Worm (Caenorhabditis elegans): ENCODE measurements around the gene atg-4.2.

atg-4.2 gene

DNA sequence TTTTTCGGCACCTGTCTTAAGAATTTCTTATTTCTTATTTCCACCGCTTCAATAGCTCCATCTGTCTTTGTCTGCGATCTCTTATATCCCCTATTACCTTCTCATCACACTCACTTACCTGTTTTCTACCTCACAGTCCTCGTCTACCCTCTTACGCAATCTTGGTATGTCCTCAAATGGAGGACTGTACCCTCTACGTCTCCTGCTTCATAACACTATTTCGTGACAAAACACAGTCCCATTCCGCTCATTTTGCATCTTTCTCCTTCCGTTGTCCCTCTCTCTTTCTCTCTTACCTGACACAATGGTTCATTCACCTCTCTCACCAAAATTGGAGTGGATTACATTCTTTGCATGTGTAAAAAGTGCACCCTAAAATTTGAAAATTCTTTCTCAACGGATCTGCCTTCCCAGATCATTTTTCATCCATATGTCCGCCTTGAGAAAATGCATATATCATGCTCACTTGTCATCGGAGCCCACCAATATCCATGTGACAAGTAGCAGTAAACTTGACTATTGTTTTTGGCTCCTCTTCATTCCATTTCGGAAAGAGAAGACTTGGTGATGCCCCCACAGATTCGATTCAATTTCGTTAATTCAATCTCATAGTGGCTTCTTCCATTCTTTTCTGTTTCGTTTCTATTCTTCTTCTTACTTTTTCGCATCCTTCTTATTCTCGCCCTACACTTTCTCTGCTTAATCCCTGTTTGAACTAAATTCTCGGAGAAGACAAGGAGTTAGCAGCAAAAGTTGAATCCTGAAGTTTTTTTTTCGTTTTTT is 49.5 kb downstream of the atg-4.2 start:
- TF ChIP-seq unc-62 (GFP tag; optimal IDR thresholded peaks at IDR 0.05) (no peak), hmg-1.2 (GFP tag; IDR thresholded peaks at IDR 0.05) (peak; percentile 22; the same call in 1 of the 2 replicates)

DNA sequence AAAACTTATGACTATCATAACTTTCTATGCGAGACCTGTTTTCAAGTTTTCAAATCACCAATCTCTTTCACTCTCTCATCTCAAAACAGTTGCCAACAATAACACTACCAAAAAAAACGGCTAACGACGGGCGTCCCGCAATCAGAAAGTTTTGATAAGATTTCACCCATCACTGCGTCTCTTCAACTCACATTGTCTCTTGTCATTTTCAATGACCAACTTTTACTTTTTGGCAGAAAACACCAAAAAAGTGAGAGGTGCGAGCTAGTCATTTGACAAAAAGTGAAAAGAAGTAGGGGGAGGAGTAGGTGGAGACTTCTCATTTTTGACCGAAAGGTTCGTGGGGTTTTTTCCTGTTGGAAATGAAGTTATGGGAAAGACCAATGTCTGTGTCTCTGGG is 50.8 kb downstream of the atg-4.2 start:
- TF ChIP-seq hlh-26 (GFP tag; conservative IDR thresholded peaks at IDR 0.05) (no peak), aptf-3 (GFP tag; IDR thresholded peaks at IDR 0.05) (no peak), sdz-38 (tag; optimal IDR thresholded peaks at IDR 0.05) (no peak), K11D2.4 (GFP tag; IDR thresholded peaks at IDR 0.05) (no peak), lin-54 (GFP tag; optimal IDR thresholded peaks at IDR 0.05) (no peak), rec-8 (tag; optimal IDR thresholded peaks at IDR 0.05) (no peak), ztf-26 (tag; optimal IDR thresholded peaks at IDR 0.05) (peak; percentile 38), hmg-1.2 (GFP tag; IDR thresholded peaks at IDR 0.05) (peak; percentile 49; the same call in 1 of the 2 replicates), attf-6 (GFP tag; IDR thresholded peaks at IDR 0.05) (no peak), egrh-3 (GFP tag; IDR thresholded peaks at IDR 0.05) (no peak), mel-28 (tag; optimal IDR thresholded peaks at IDR 0.05; ENCODE audit: borderline replicate concordance) (no peak), ceh-58 (GFP tag; IDR thresholded peaks at IDR 0.05) (no peak), zfh-2 (GFP tag; conservative IDR thresholded peaks at IDR 0.05) (no peak), egl-44 (GFP tag; IDR thresholded peaks at IDR 0.05) (no peak), xnd-1 (tag; optimal IDR thresholded peaks at IDR 0.05) (no peak), ceh-91 (GFP tag; IDR thresholded peaks at IDR 0.05) (no peak), somi-1 (GFP tag; optimal IDR thresholded peaks at IDR 0.05) (peak; percentile 37), tbx-9 (tag; optimal IDR thresholded peaks at IDR 0.05; ENCODE audit: borderline replicate concordance) (no peak)
